Worm (Caenorhabditis elegans) whole organism, L1 larva: ENCODE data around the gene C02B8.1.

Experiments used
- C34B4.2 ChIP-seq: sonication (generic microtip); optimal IDR thresholded peaks from 2 replicates; lab custom pipeline; 2017; ENCODE audit warnings: mild to moderate bottlenecking, missing genetic modification characterization, missing compliant biosample characterization
- F16B12.6 ChIP-seq: fragments of 150-350 bp; optimal IDR thresholded peaks from 2 replicates; lab custom pipeline; 2014; ENCODE audit warnings: missing biosample characterization, missing genetic modification characterization
- Y116A8C.19 ChIP-seq: sonication (generic microtip); optimal IDR thresholded peaks from 2 replicates; lab custom pipeline; 2016; ENCODE audit warnings: missing compliant biosample characterization, missing genetic modification characterization, borderline replicate concordance
- ama-1 ChIP-seq: fragments of 150-350 bp; optimal IDR thresholded peaks from 2 replicates; lab custom pipeline; 2014
- blmp-1 ChIP-seq: fragments of 150-350 bp; optimal IDR thresholded peaks from 2 replicates; lab custom pipeline; 2014; ENCODE audit warnings: missing biosample characterization, missing genetic modification characterization
- ceh-90 ChIP-seq: sonication (generic microtip); optimal IDR thresholded peaks from 2 replicates; lab custom pipeline; 2016; ENCODE audit warnings: missing genetic modification characterization, missing compliant biosample characterization
- dsc-1 ChIP-seq: sonication (generic microtip); optimal IDR thresholded peaks from 2 replicates; lab custom pipeline; 2016; ENCODE audit warnings: mild to moderate bottlenecking, missing genetic modification characterization, missing compliant biosample characterization
- efl-1 ChIP-seq, 4 experiments: fragments of 150-350 bp; optimal IDR thresholded peaks in 3 of 4; peaks in 1 of 4; 1 replicate in 1 of 4; 2 replicates in 3 of 4; lab custom pipeline; 2014; ENCODE audit warnings: missing biosample characterization in 2 of 4, missing genetic modification characterization in 2 of 4, missing genetic modification reagents in 2 of 4
- egl-27 ChIP-seq, 2 experiments: fragments of 150-350 bp in 1 of 2; sonication (generic microtip); optimal IDR thresholded peaks; 3 replicates each; lab custom pipeline; 2017 to 2018; ENCODE audit warnings: missing biosample characterization in 2 of 2, missing genetic modification characterization in 2 of 2, missing genetic modification reagents in 2 of 2
- elt-2 ChIP-seq: sonication (generic microtip); optimal IDR thresholded peaks from 2 replicates; lab custom pipeline; 2016; ENCODE audit warnings: missing genetic modification characterization, mild to moderate bottlenecking, inconsistent platforms, missing compliant biosample characterization, missing genetic modification reagents
- elt-3 ChIP-seq, 6 experiments: fragments of 150-350 bp in 1 of 6; sonication (generic microtip); optimal IDR thresholded peaks; 2 replicates each; lab custom pipeline; 2017 to 2018; ENCODE audit warnings: missing biosample characterization in 6 of 6, missing genetic modification characterization in 6 of 6, inconsistent platforms in 1 of 6
- ets-5 ChIP-seq: fragments of 200-800 bp; sonication (Bioruptor generic); IDR thresholded peaks from 2 replicates; pipeline ENCODE4 v1.3.6; 2022; ENCODE audit warnings: missing genetic modification characterization, missing compliant biosample characterization
- fkh-10 ChIP-seq: sonication (generic microtip); optimal IDR thresholded peaks from 2 replicates; lab custom pipeline; 2017; ENCODE audit warnings: missing biosample characterization, missing genetic modification reagents, missing genetic modification characterization
- fkh-4 ChIP-seq: sonication (generic microtip); optimal IDR thresholded peaks from 2 replicates; lab custom pipeline; 2016; ENCODE audit warnings: missing compliant biosample characterization, missing genetic modification characterization, borderline replicate concordance
- hlh-17 ChIP-seq: fragments of 200-800 bp; sonication (Bioruptor generic); optimal IDR thresholded peaks from 2 replicates; lab custom pipeline; 2018; ENCODE audit warnings: missing genetic modification characterization, mild to moderate bottlenecking, missing compliant biosample characterization, moderate library complexity, borderline replicate concordance
- hlh-4 ChIP-seq: sonication (generic microtip); optimal IDR thresholded peaks from 2 replicates; lab custom pipeline; 2016; ENCODE audit warnings: mild to moderate bottlenecking, missing genetic modification characterization, missing compliant biosample characterization
- lin-15B ChIP-seq: fragments of 150-350 bp; sonication (generic microtip); optimal IDR thresholded peaks from 3 replicates; lab custom pipeline; 2014; ENCODE audit warnings: missing biosample characterization, missing genetic modification characterization
- lin-35 ChIP-seq, 2 experiments: fragments of 150-350 bp; optimal IDR thresholded peaks; 2 replicates each; lab custom pipeline; 2014; ENCODE audit warnings: missing biosample characterization in 2 of 2, missing genetic modification characterization in 2 of 2, missing genetic modification reagents in 2 of 2
- lin-39 ChIP-seq: fragments of 150-350 bp; optimal IDR thresholded peaks from 2 replicates; lab custom pipeline; 2014; ENCODE audit warnings: missing biosample characterization, missing genetic modification reagents, missing genetic modification characterization
- mdl-1 ChIP-seq, 2 experiments: fragments of 150-350 bp; optimal IDR thresholded peaks; 2 replicates each; lab custom pipeline; 2014 to 2017; ENCODE audit warnings: missing biosample characterization in 2 of 2, missing genetic modification characterization in 2 of 2, inconsistent platforms in 1 of 2
- nhr-19 ChIP-seq: fragments of 200-800 bp; sonication (Bioruptor generic); conservative IDR thresholded peaks from 2 replicates; pipeline ENCODE4 v1.3.6; 2022; ENCODE audit warnings: missing genetic modification characterization, missing compliant biosample characterization
- nhr-20 ChIP-seq: sonication (generic microtip); optimal IDR thresholded peaks from 2 replicates; lab custom pipeline; 2016; ENCODE audit warnings: mild to moderate bottlenecking, missing genetic modification characterization, missing compliant biosample characterization
- nhr-71 ChIP-seq: sonication (generic microtip); optimal IDR thresholded peaks from 2 replicates; lab custom pipeline; 2016; ENCODE audit warnings: mild to moderate bottlenecking, missing genetic modification characterization, moderate library complexity, missing compliant biosample characterization
- nhr-85 ChIP-seq: sonication (generic microtip); peaks from one replicate; lab custom pipeline; 2016; ENCODE audit warnings: missing genetic modification characterization, inconsistent platforms, missing compliant biosample characterization
- pag-3 ChIP-seq: sonication (generic microtip); optimal IDR thresholded peaks from 2 replicates; lab custom pipeline; 2017; ENCODE audit warnings: missing genetic modification characterization, mild to moderate bottlenecking, missing compliant biosample characterization, antibody characterized with exemption, borderline replicate concordance; ENCODE audit not compliant: insufficient read depth
- pax-3 ChIP-seq: fragments of 200-800 bp; sonication (Bioruptor generic); optimal IDR thresholded peaks from 2 replicates; lab custom pipeline; 2018; ENCODE audit warnings: mild to moderate bottlenecking, missing genetic modification characterization, moderate library complexity, missing compliant biosample characterization
- rnt-1 ChIP-seq: sonication (generic microtip); optimal IDR thresholded peaks from 2 replicates; lab custom pipeline; 2016; ENCODE audit warnings: mild to moderate bottlenecking, missing genetic modification characterization, moderate library complexity, missing compliant biosample characterization
- skn-1 ChIP-seq: fragments of 150-350 bp; optimal IDR thresholded peaks from 2 replicates; lab custom pipeline; 2014; ENCODE audit warnings: missing biosample characterization, missing genetic modification characterization
- sox-4 ChIP-seq: sonication (generic microtip); optimal IDR thresholded peaks from 2 replicates; lab custom pipeline; 2016; ENCODE audit warnings: missing genetic modification characterization, missing compliant biosample characterization
- unc-130 ChIP-seq: fragments of 150-350 bp; optimal IDR thresholded peaks from 2 replicates; lab custom pipeline; 2017; ENCODE audit warnings: missing biosample characterization, missing genetic modification characterization, inconsistent platforms
- unc-30 ChIP-seq: sonication (generic microtip); optimal IDR thresholded peaks from 2 replicates; lab custom pipeline; 2017; ENCODE audit warnings: missing biosample characterization, missing genetic modification characterization
- unc-62 ChIP-seq: fragments of 150-350 bp; optimal IDR thresholded peaks from 2 replicates; lab custom pipeline; 2014; ENCODE audit warnings: missing biosample characterization, missing genetic modification reagents, missing genetic modification characterization
- vab-15 ChIP-seq: sonication (generic microtip); optimal IDR thresholded peaks from 2 replicates; lab custom pipeline; 2017; ENCODE audit warnings: missing genotype, mild to moderate bottlenecking, missing genetic modification characterization, missing compliant biosample characterization
- zag-1 ChIP-seq: fragments of 150-350 bp; optimal IDR thresholded peaks from 2 replicates; lab custom pipeline; 2014; ENCODE audit warnings: missing biosample characterization, missing genetic modification characterization
- zip-4 ChIP-seq: fragments of 200-800 bp; sonication (Bioruptor generic); optimal IDR thresholded peaks from 2 replicates; lab custom pipeline; 2018; ENCODE audit warnings: mild to moderate bottlenecking, missing genetic modification characterization, moderate library complexity, missing compliant biosample characterization
- ztf-11 ChIP-seq, 2 experiments: sonication (generic microtip); optimal IDR thresholded peaks; 2 replicates each; lab custom pipeline; 2016 to 2017; ENCODE audit warnings: missing genetic modification characterization in 2 of 2, missing biosample characterization in 1 of 2, missing compliant biosample characterization in 1 of 2

C02B8.1 gene

ce11 chrX:8169534-8169933, 22.0 kb downstream of the C02B8.1 start, which contains the start of gene C17H11.2 (continued):
- no peak for TF ChIP-seq F16B12.6 (tag; lab: Kevin White, UChicago)
- TF ChIP-seq zip-4 (GFP tag; lab: Kevin White, UChicago) = no peak
- TF ChIP-seq nhr-20 (tag; lab: Kevin White, UChicago) = peak; percentile 2

ce11 chrX:8173610-8174009, 26.1 kb downstream of the C02B8.1 start, which contains the start of gene C17H11.1:
Gene C17H11.1 (plus strand): TSS chrX:8173910.
- no peak for TF ChIP-seq ama-1 (lab: Kevin White, UChicago)
- TF ChIP-seq fkh-10 = no peak
- TF ChIP-seq, all 84 proteins: peak for 0

- peak; percentile 10 for TF ChIP-seq nhr-85 (tag; lab: Kevin White, UChicago)
- TF ChIP-seq, all 84 proteins: peak for 1; not testable (repeated sequence) for 83
These were observed 34.3 kb downstream of the C02B8.1 start, which contains the start of gene C17H11.4 for ce11 chrX:8181590-8182311. Gene C17H11.4 (minus strand): TSS chrX:8181640.

- TF ChIP-seq ztf-11 (tag; optimal IDR thresholded peaks at IDR 0.05; lab: Kevin White, UChicago) = no peak
- no peak for TF ChIP-seq ceh-90
- no peak for TF ChIP-seq elt-3 (tag; optimal IDR thresholded peaks at IDR 0.05; lab: Kevin White, UChicago)
- TF ChIP-seq mdl-1 (tag; optimal IDR thresholded peaks at IDR 0.05; lab: Kevin White, UChicago) = no peak
- no peak for TF ChIP-seq sox-4
- TF ChIP-seq nhr-71 = no peak
- no peak for TF ChIP-seq pax-3 (tag; lab: Kevin White, UChicago)
- no peak for TF ChIP-seq ets-5 (GFP tag; lab: Robert Waterston, UW)
- no peak for TF ChIP-seq rnt-1 (tag; lab: Kevin White, UChicago)
- no peak for TF ChIP-seq efl-1 (optimal IDR thresholded peaks at IDR 0.05; lab: Kevin White, UChicago)
- no peak for TF ChIP-seq efl-1 (GFP tag; optimal IDR thresholded peaks at IDR 0.05 in 1 of 2; lab: Kevin White, UChicago)
- TF ChIP-seq egl-27 (tag; optimal IDR thresholded peaks at IDR 0.05; lab: Kevin White, UChicago) = no peak
- TF ChIP-seq nhr-19 = no peak
- no peak for TF ChIP-seq lin-39 (tag; lab: Kevin White, UChicago)
- TF ChIP-seq skn-1 (tag; lab: Kevin White, UChicago) = no peak
- TF ChIP-seq lin-35 (GFP tag; optimal IDR thresholded peaks at IDR 0.05; lab: Kevin White, UChicago) = no peak
- TF ChIP-seq pag-3 (tag; lab: Kevin White, UChicago) = no peak
- no peak for TF ChIP-seq C34B4.2 (tag; lab: Kevin White, UChicago)
- TF ChIP-seq zag-1 (tag; lab: Kevin White, UChicago) = no peak
- TF ChIP-seq unc-62 (GFP tag; lab: Kevin White, UChicago) = no peak
- TF ChIP-seq unc-30 (tag; lab: Kevin White, UChicago) = no peak
These were observed 37.5 kb downstream of the C02B8.1 start, which contains the start of gene C17H11.5 for ce11 chrX:8185037-8185436. Gene C17H11.5 (minus strand): TSS chrX:8185137.

ce11 chrX:8193213-8193612, 45.7 kb downstream of the C02B8.1 start:
- TF ChIP-seq zag-1 (tag; lab: Kevin White, UChicago) = no peak
- peak; percentile 29 for TF ChIP-seq blmp-1 (tag; lab: Kevin White, UChicago)
- no peak for TF ChIP-seq efl-1 (optimal IDR thresholded peaks at IDR 0.05; lab: Kevin White, UChicago)
- TF ChIP-seq efl-1 (GFP tag; optimal IDR thresholded peaks at IDR 0.05 in 1 of 2; lab: Kevin White, UChicago) = no peak
- no peak for TF ChIP-seq unc-130 (tag; lab: Kevin White, UChicago)
- TF ChIP-seq hlh-4 (tag; lab: Kevin White, UChicago) = no peak
- no peak for TF ChIP-seq vab-15 (tag; lab: Kevin White, UChicago)
- TF ChIP-seq elt-2 = peak; percentile 44
- no peak for TF ChIP-seq lin-15B
- TF ChIP-seq fkh-4 (tag; lab: Kevin White, UChicago) = no peak
- no peak for TF ChIP-seq hlh-17
- no peak for TF ChIP-seq unc-30 (tag; lab: Kevin White, UChicago)
- no peak for TF ChIP-seq nhr-71
- peak in 1 of 2 experiments; percentile 35 for TF ChIP-seq lin-35 (GFP tag; optimal IDR thresholded peaks at IDR 0.05; lab: Kevin White, UChicago)
- no peak for TF ChIP-seq Y116A8C.19 (tag; lab: Kevin White, UChicago)
- TF ChIP-seq dsc-1 (tag; lab: Kevin White, UChicago) = no peak
- TF ChIP-seq, all 84 proteins: peak for 3
